Worm (Caenorhabditis elegans) whole organism, L1 larva: ENCODE data around the gene Y44A6D.6.

Source experiments
- C16A3.4 ChIP-seq: fragments of 150-350 bp; optimal IDR thresholded peaks from 2 replicates; lab custom pipeline; 2014; ENCODE audit warnings: missing biosample characterization, missing genetic modification characterization
- Y116A8C.19 ChIP-seq: sonication (generic microtip); optimal IDR thresholded peaks from 2 replicates; lab custom pipeline; 2016; ENCODE audit warnings: missing compliant biosample characterization, missing genetic modification characterization, borderline replicate concordance
- alr-1 ChIP-seq: fragments of 200-800 bp; sonication (Bioruptor generic); optimal IDR thresholded peaks from 2 replicates; lab custom pipeline; 2018; ENCODE audit warnings: borderline replicate concordance, mild to moderate bottlenecking, missing genetic modification characterization, missing compliant biosample characterization
- aly-2 ChIP-seq: fragments of 150-350 bp; optimal IDR thresholded peaks from 2 replicates; lab custom pipeline; 2014; ENCODE audit warnings: missing biosample characterization, missing genetic modification characterization
- ama-1 ChIP-seq: fragments of 150-350 bp; optimal IDR thresholded peaks from 2 replicates; lab custom pipeline; 2014
- ceh-88 ChIP-seq: fragments of 200-800 bp; sonication (Bioruptor generic); IDR thresholded peaks from 2 replicates; pipeline ENCODE4 v1.3.6; 2022; ENCODE audit warnings: missing genetic modification characterization, missing compliant biosample characterization
- dpl-1 ChIP-seq, 3 experiments: fragments of 150-350 bp in 2 of 3; sonication (generic microtip) in 1 of 3; optimal IDR thresholded peaks; 2 replicates each; lab custom pipeline; 2014 to 2017; ENCODE audit warnings: missing biosample characterization in 3 of 3, missing genetic modification characterization in 3 of 3, missing genetic modification reagents in 3 of 3
- efl-1 ChIP-seq, 4 experiments: fragments of 150-350 bp; optimal IDR thresholded peaks in 3 of 4; peaks in 1 of 4; 1 replicate in 1 of 4; 2 replicates in 3 of 4; lab custom pipeline; 2014; ENCODE audit warnings: missing biosample characterization in 2 of 4, missing genetic modification characterization in 2 of 4, missing genetic modification reagents in 2 of 4
- egl-13 ChIP-seq: sonication (generic microtip); optimal IDR thresholded peaks from 2 replicates; lab custom pipeline; 2016; ENCODE audit warnings: missing genotype, missing genetic modification reagents, missing genetic modification characterization, missing compliant biosample characterization
- egl-27 ChIP-seq, 2 experiments: fragments of 150-350 bp in 1 of 2; sonication (generic microtip); optimal IDR thresholded peaks; 3 replicates each; lab custom pipeline; 2017 to 2018; ENCODE audit warnings: missing biosample characterization in 2 of 2, missing genetic modification characterization in 2 of 2, missing genetic modification reagents in 2 of 2
- elt-2 ChIP-seq: sonication (generic microtip); optimal IDR thresholded peaks from 2 replicates; lab custom pipeline; 2016; ENCODE audit warnings: missing genetic modification characterization, mild to moderate bottlenecking, inconsistent platforms, missing compliant biosample characterization, missing genetic modification reagents
- elt-3 ChIP-seq, 6 experiments: fragments of 150-350 bp in 1 of 6; sonication (generic microtip); optimal IDR thresholded peaks; 2 replicates each; lab custom pipeline; 2017 to 2018; ENCODE audit warnings: missing biosample characterization in 6 of 6, missing genetic modification characterization in 6 of 6, inconsistent platforms in 1 of 6
- fkh-10 ChIP-seq: sonication (generic microtip); optimal IDR thresholded peaks from 2 replicates; lab custom pipeline; 2017; ENCODE audit warnings: missing biosample characterization, missing genetic modification reagents, missing genetic modification characterization
- fkh-4 ChIP-seq: sonication (generic microtip); optimal IDR thresholded peaks from 2 replicates; lab custom pipeline; 2016; ENCODE audit warnings: missing compliant biosample characterization, missing genetic modification characterization, borderline replicate concordance
- fkh-8 ChIP-seq: sonication (generic microtip); optimal IDR thresholded peaks from 2 replicates; lab custom pipeline; 2016; ENCODE audit warnings: mild to moderate bottlenecking, missing genetic modification characterization, missing compliant biosample characterization
- fos-1 ChIP-seq: fragments of 150-350 bp; optimal IDR thresholded peaks from 2 replicates; lab custom pipeline; 2014; ENCODE audit warnings: missing biosample characterization, missing genetic modification characterization
- hlh-17 ChIP-seq: fragments of 200-800 bp; sonication (Bioruptor generic); optimal IDR thresholded peaks from 2 replicates; lab custom pipeline; 2018; ENCODE audit warnings: missing genetic modification characterization, mild to moderate bottlenecking, missing compliant biosample characterization, moderate library complexity, borderline replicate concordance
- hlh-4 ChIP-seq: sonication (generic microtip); optimal IDR thresholded peaks from 2 replicates; lab custom pipeline; 2016; ENCODE audit warnings: mild to moderate bottlenecking, missing genetic modification characterization, missing compliant biosample characterization
- hpl-2 ChIP-seq: fragments of 150-350 bp; optimal IDR thresholded peaks from 2 replicates; lab custom pipeline; 2014; ENCODE audit warnings: missing biosample characterization, missing genetic modification reagents, missing genetic modification characterization
- irx-1 ChIP-seq: sonication (generic microtip); optimal IDR thresholded peaks from 2 replicates; lab custom pipeline; 2016; ENCODE audit warnings: missing genetic modification characterization, missing compliant biosample characterization
- jun-1 ChIP-seq: fragments of 150-350 bp; optimal IDR thresholded peaks from 2 replicates; lab custom pipeline; 2014; ENCODE audit warnings: missing biosample characterization, missing genetic modification reagents, missing genetic modification characterization
- lin-39 ChIP-seq: fragments of 150-350 bp; optimal IDR thresholded peaks from 2 replicates; lab custom pipeline; 2014; ENCODE audit warnings: missing biosample characterization, missing genetic modification reagents, missing genetic modification characterization
- lsy-2 ChIP-seq, 2 experiments: fragments of 150-350 bp; optimal IDR thresholded peaks; 2 replicates each; lab custom pipeline; 2014; ENCODE audit warnings: missing biosample characterization in 2 of 2, missing genetic modification characterization in 2 of 2
- mdl-1 ChIP-seq, 2 experiments: fragments of 150-350 bp; optimal IDR thresholded peaks; 2 replicates each; lab custom pipeline; 2014 to 2017; ENCODE audit warnings: missing biosample characterization in 2 of 2, missing genetic modification characterization in 2 of 2, inconsistent platforms in 1 of 2
- mef-2 ChIP-seq: fragments of 150-350 bp; optimal IDR thresholded peaks from 2 replicates; lab custom pipeline; 2014; ENCODE audit warnings: missing biosample characterization, missing genetic modification characterization
- nhr-19 ChIP-seq: fragments of 200-800 bp; sonication (Bioruptor generic); conservative IDR thresholded peaks from 2 replicates; pipeline ENCODE4 v1.3.6; 2022; ENCODE audit warnings: missing genetic modification characterization, missing compliant biosample characterization
- nhr-237 ChIP-seq: fragments of 150-350 bp; optimal IDR thresholded peaks from 2 replicates; lab custom pipeline; 2014; ENCODE audit warnings: missing biosample characterization, missing genetic modification characterization
- nhr-28 ChIP-seq: fragments of 150-350 bp; optimal IDR thresholded peaks from 2 replicates; lab custom pipeline; 2014; ENCODE audit warnings: missing biosample characterization, missing genetic modification characterization
- nhr-71 ChIP-seq: sonication (generic microtip); optimal IDR thresholded peaks from 2 replicates; lab custom pipeline; 2016; ENCODE audit warnings: mild to moderate bottlenecking, missing genetic modification characterization, moderate library complexity, missing compliant biosample characterization
- nhr-77 ChIP-seq: fragments of 150-350 bp; optimal IDR thresholded peaks from 2 replicates; lab custom pipeline; 2014; ENCODE audit warnings: missing biosample characterization, missing genetic modification characterization
- nhr-84 ChIP-seq: sonication (generic microtip); optimal IDR thresholded peaks from 2 replicates; lab custom pipeline; 2017; ENCODE audit warnings: missing biosample characterization, missing genetic modification characterization
- nhr-85 ChIP-seq: sonication (generic microtip); peaks from one replicate; lab custom pipeline; 2016; ENCODE audit warnings: missing genetic modification characterization, inconsistent platforms, missing compliant biosample characterization
- pag-3 ChIP-seq: sonication (generic microtip); optimal IDR thresholded peaks from 2 replicates; lab custom pipeline; 2017; ENCODE audit warnings: missing genetic modification characterization, mild to moderate bottlenecking, missing compliant biosample characterization, antibody characterized with exemption, borderline replicate concordance; ENCODE audit not compliant: insufficient read depth
- pqm-1 ChIP-seq: sonication (generic microtip); optimal IDR thresholded peaks from 3 replicates; lab custom pipeline; 2017; ENCODE audit warnings: missing biosample characterization, missing genetic modification characterization
- rnt-1 ChIP-seq: sonication (generic microtip); optimal IDR thresholded peaks from 2 replicates; lab custom pipeline; 2016; ENCODE audit warnings: mild to moderate bottlenecking, missing genetic modification characterization, moderate library complexity, missing compliant biosample characterization
- snpc-4 ChIP-seq: fragments of 150-350 bp; optimal IDR thresholded peaks from 2 replicates; lab custom pipeline; 2014; ENCODE audit warnings: missing biosample characterization, missing genetic modification characterization
- snu-23 ChIP-seq: sonication (generic microtip); optimal IDR thresholded peaks from 2 replicates; lab custom pipeline; 2016; ENCODE audit warnings: missing genetic modification characterization, missing compliant biosample characterization
- sox-4 ChIP-seq: sonication (generic microtip); optimal IDR thresholded peaks from 2 replicates; lab custom pipeline; 2016; ENCODE audit warnings: missing genetic modification characterization, missing compliant biosample characterization
- sup-37 ChIP-seq: fragments of 200-800 bp; sonication (Bioruptor generic); optimal IDR thresholded peaks from 2 replicates; lab custom pipeline; 2018; ENCODE audit warnings: mild to moderate bottlenecking, missing genetic modification characterization, missing compliant biosample characterization
- swsn-7 ChIP-seq: sonication (generic microtip); optimal IDR thresholded peaks from 2 replicates; lab custom pipeline; 2016; ENCODE audit warnings: missing genetic modification characterization, missing compliant biosample characterization
- tbx-2 ChIP-seq: sonication (generic microtip); optimal IDR thresholded peaks from 2 replicates; lab custom pipeline; 2016; ENCODE audit warnings: missing genetic modification characterization, missing compliant biosample characterization
- tlp-1 ChIP-seq: fragments of 150-350 bp; optimal IDR thresholded peaks from 2 replicates; lab custom pipeline; 2014; ENCODE audit warnings: missing biosample characterization, missing genetic modification characterization
- ztf-11 ChIP-seq, 2 experiments: sonication (generic microtip); optimal IDR thresholded peaks; 2 replicates each; lab custom pipeline; 2016 to 2017; ENCODE audit warnings: missing genetic modification characterization in 2 of 2, missing biosample characterization in 1 of 2, missing compliant biosample characterization in 1 of 2

The Y44A6D.6 gene

ce11 chrV:20837765-20838164, 30.6 kb downstream of the Y44A6D.6 start, which contains the start of gene mrps-12 (continued):
- TF ChIP-seq rnt-1 (tag; lab: Kevin White, UChicago) (peak; percentile 9), dpl-1 (GFP tag; optimal IDR thresholded peaks at IDR 0.05; lab: Kevin White, UChicago) (peak in 1 of 3 experiments; percentile 15), nhr-237 (no peak), nhr-19 (GFP tag; lab: Robert Waterston, UW) (no peak), elt-3 (tag; optimal IDR thresholded peaks at IDR 0.05; lab: Kevin White, UChicago) (no peak), hpl-2 (no peak)

- peak; percentile 51 for TF ChIP-seq nhr-85 (tag; lab: Kevin White, UChicago)
- TF ChIP-seq lin-39 (tag; lab: Kevin White, UChicago) = no peak
Observed at ce11 chrV:20838565-20838964, 31.4 kb downstream of the Y44A6D.6 start, which contains the start of gene exos-7. exos-7 (plus strand) TSS chrV:20838865.

DNA sequence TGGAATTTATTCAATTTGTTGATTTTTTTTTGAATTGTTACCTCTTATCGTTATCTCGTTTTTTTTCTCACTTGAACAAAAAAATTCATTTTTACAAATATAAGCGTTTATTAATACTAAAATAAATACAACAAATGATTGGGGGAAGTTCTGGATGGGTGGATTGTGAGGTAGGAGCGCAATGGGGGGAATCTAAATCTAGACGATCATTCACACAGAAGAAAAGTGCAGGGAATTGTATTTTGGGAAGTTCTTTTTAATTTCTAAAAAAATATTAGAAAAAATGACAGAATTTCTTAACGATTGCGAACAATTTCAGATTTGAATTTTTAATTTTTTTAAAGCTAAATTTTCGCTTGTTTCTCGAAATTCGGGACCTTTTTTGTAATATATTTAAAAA, 34.3 kb downstream of the Y44A6D.6 start:
- TF ChIP-seq tbx-2 (tag; lab: Kevin White, UChicago) (no peak), aly-2 (no peak), nhr-85 (tag; lab: Kevin White, UChicago) (no peak), ceh-88 (GFP tag; lab: Robert Waterston, UW) (no peak), irx-1 (tag; lab: Kevin White, UChicago) (no peak), ama-1 (lab: Kevin White, UChicago) (no peak), ztf-11 (tag; optimal IDR thresholded peaks at IDR 0.05; lab: Kevin White, UChicago) (no peak), mef-2 (tag; lab: Kevin White, UChicago) (no peak), nhr-84 (tag; lab: Kevin White, UChicago) (no peak), egl-27 (tag; optimal IDR thresholded peaks at IDR 0.05; lab: Kevin White, UChicago) (no peak), nhr-71 (no peak), alr-1 (tag; lab: Kevin White, UChicago) (no peak), nhr-19 (GFP tag; lab: Robert Waterston, UW) (no peak), sup-37 (GFP tag; lab: Kevin White, UChicago) (no peak), pqm-1 (no peak), fkh-4 (tag; lab: Kevin White, UChicago) (no peak), nhr-77 (no peak)

DNA sequence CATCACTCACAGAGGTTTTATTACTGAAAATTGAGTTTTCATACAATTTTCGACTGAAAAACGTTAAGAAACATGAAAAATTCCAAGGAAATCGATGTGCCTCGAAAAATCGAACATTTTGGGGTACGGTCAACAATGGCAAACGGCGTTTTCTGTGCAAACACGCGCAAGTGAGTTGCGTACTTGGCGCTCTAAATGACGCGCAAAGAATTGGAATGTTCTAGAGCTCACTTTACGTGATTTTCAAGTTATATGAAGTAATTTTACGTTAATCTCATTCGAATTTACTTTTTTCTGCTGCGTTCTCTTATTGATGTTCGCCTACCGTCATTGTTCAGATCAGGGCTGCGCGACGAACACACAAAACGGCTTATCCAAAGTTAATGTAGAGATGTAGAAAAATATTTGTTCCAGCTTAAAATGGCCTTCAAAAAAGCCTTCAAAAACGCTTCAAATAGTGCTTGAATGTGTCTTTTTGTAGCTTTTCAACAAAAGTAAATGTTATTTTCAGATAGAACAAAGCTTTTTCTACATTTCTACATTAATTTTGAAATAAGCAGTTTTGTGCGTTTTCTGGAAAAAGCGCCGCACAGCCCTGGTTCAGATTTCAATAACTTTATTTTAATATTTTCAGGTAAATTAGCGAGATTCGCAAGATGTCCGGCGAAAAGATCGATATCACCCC, 38.5 kb downstream of the Y44A6D.6 start, which contains the start of the genes F31D4.2 and fkb-6:
TSS of gene F31D4.2 (minus strand) at position 23 of the 685 bp plus-strand sequence.
TSS of gene fkb-6 (plus strand) at position 635 of the 685 bp plus-strand sequence.
- TF ChIP-seq elt-3 (tag; optimal IDR thresholded peaks at IDR 0.05; lab: Kevin White, UChicago) (peak in 2 of 6 experiments; percentile 34 to 35), C16A3.4 (peak; percentile 84), ama-1 (lab: Kevin White, UChicago) (no peak), efl-1 (optimal IDR thresholded peaks at IDR 0.05; lab: Kevin White, UChicago) (peak; percentile 68 to 70), efl-1 (GFP tag; optimal IDR thresholded peaks at IDR 0.05 in 1 of 2; lab: Kevin White, UChicago) (peak; percentile 70 to 95), hpl-2 (no peak), egl-13 (tag; lab: Kevin White, UChicago) (peak; percentile 49), hlh-17 (GFP tag; lab: Kevin White, UChicago) (no peak), snu-23 (GFP tag; lab: Kevin White, UChicago) (peak; percentile 94), tbx-2 (tag; lab: Kevin White, UChicago) (peak; percentile 78), lin-39 (tag; lab: Kevin White, UChicago) (peak; percentile 7), snpc-4 (tag; lab: Kevin White, UChicago) (peak; percentile 57), tlp-1 (tag; lab: Kevin White, UChicago) (no peak), dpl-1 (GFP tag; optimal IDR thresholded peaks at IDR 0.05; lab: Kevin White, UChicago) (peak; percentile 50 to 71 (median 70)), mdl-1 (tag; optimal IDR thresholded peaks at IDR 0.05; lab: Kevin White, UChicago) (peak in 1 of 2 experiments; percentile 66), Y116A8C.19 (no peak), nhr-28 (no peak), pqm-1 (no peak), swsn-7 (tag; lab: Kevin White, UChicago) (peak; percentile 88), lsy-2 (tag; optimal IDR thresholded peaks at IDR 0.05; lab: Kevin White, UChicago) (peak; percentile 96 to 99), fkh-4 (tag; lab: Kevin White, UChicago) (no peak), nhr-71 (peak; percentile 89), hlh-4 (tag; lab: Kevin White, UChicago) (no peak), pag-3 (tag; lab: Kevin White, UChicago) (no peak), jun-1 (tag; lab: Kevin White, UChicago) (peak; percentile 81), fkh-10 (GFP tag; lab: Kevin White, UChicago) (peak; percentile 49), aly-2 (no peak), fkh-8 (peak; percentile 86), ztf-11 (tag; optimal IDR thresholded peaks at IDR 0.05; lab: Kevin White, UChicago) (peak in 1 of 2 experiments; percentile 35), fos-1 (peak; percentile 20), rnt-1 (tag; lab: Kevin White, UChicago) (peak; percentile 74), sox-4 (tag; lab: Kevin White, UChicago) (no peak), elt-2 (peak; percentile 8)
